Fruit fly (Drosophila melanogaster) whole organism, embryonic: ENCODE results near the gene CG5938.
A peak's percentile ranks its signal among the peaks of the same experiment; 100 is the strongest.

Experiments
- Antp ChIP-seq: fragments of 200-800 bp; sonication (Bioruptor generic); optimal IDR thresholded peaks from 3 replicates; lab custom pipeline; 2016; ENCODE audit warnings: missing biosample characterization, missing genetic modification characterization
- BEAF-32 ChIP-seq: fragments of 200-800 bp; sonication (Bioruptor generic); optimal IDR thresholded peaks from 3 replicates; lab custom pipeline; 2017; ENCODE audit warnings: missing biosample characterization, missing genetic modification characterization, mild to moderate bottlenecking, moderate library complexity, missing genetic modification reagents
- Bgb ChIP-seq: fragments of 200-800 bp; sonication (Bioruptor generic); IDR thresholded peaks from 2 replicates; pipeline ENCODE4 v1.3.6; 2022; ENCODE audit warnings: missing biosample characterization, missing genetic modification characterization; ENCODE audit not compliant: partially characterized antibody
- CG10147 ChIP-seq: fragments of 200-800 bp; sonication (Bioruptor generic); optimal IDR thresholded peaks from 2 replicates; lab custom pipeline; 2019; ENCODE audit warnings: missing biosample characterization, mild to moderate bottlenecking, missing genetic modification characterization, moderate library complexity
- CG11085 ChIP-seq: fragments of 200-800 bp; sonication (Bioruptor generic); IDR thresholded peaks from 2 replicates; pipeline ENCODE4 v1.3.6; 2022; ENCODE audit warnings: missing biosample characterization, missing genetic modification characterization
- CG11093 ChIP-seq: fragments of 200-800 bp; sonication (Bioruptor generic); IDR thresholded peaks from 3 replicates; pipeline ENCODE4 v1.3.6; 2022; ENCODE audit warnings: missing biosample characterization, missing genetic modification characterization
- CG14667 ChIP-seq: fragments of 200-800 bp; sonication (Bioruptor generic); IDR thresholded peaks from 2 replicates; pipeline ENCODE4 v1.3.6; 2022; ENCODE audit warnings: missing biosample characterization, missing genetic modification characterization
- CG14860 ChIP-seq: fragments of 200-800 bp; sonication (Bioruptor generic); IDR thresholded peaks from 3 replicates; pipeline ENCODE4 v1.3.6; 2022; ENCODE audit warnings: missing biosample characterization, missing genetic modification characterization; ENCODE audit not compliant: partially characterized antibody
- CG18011 ChIP-seq: fragments of 200-800 bp; sonication (Bioruptor generic); optimal IDR thresholded peaks from 2 replicates; lab custom pipeline; 2017; ENCODE audit warnings: missing biosample characterization, missing genetic modification characterization, mild to moderate bottlenecking, moderate library complexity, missing genotype
- CG2120 ChIP-seq: fragments of 200-800 bp; sonication (Bioruptor generic); optimal IDR thresholded peaks from 3 replicates; lab custom pipeline; 2016; ENCODE audit warnings: missing biosample characterization, missing genetic modification characterization
- CG2199 ChIP-seq: fragments of 200-800 bp; sonication (Bioruptor generic); IDR thresholded peaks from 3 replicates; pipeline ENCODE4 v1.3.6; 2022; ENCODE audit warnings: missing biosample characterization, missing genetic modification characterization
- CG2202 ChIP-seq: fragments of 200-800 bp; sonication (Bioruptor generic); optimal IDR thresholded peaks from 2 replicates; lab custom pipeline; 2018; ENCODE audit warnings: missing biosample characterization, mild to moderate bottlenecking, missing genetic modification characterization
- CG30020 ChIP-seq: fragments of 200-800 bp; optimal IDR thresholded peaks from 2 replicates; lab custom pipeline; 2019; ENCODE audit warnings: missing biosample characterization, mild to moderate bottlenecking, missing genetic modification characterization, moderate library complexity
- CG3281 ChIP-seq: fragments of 200-800 bp; sonication (Bioruptor generic); optimal IDR thresholded peaks from 3 replicates; lab custom pipeline; 2017; ENCODE audit warnings: missing biosample characterization, mild to moderate bottlenecking, missing genetic modification characterization
- CG3847 ChIP-seq: fragments of 200-800 bp; sonication (Bioruptor generic); IDR thresholded peaks from 2 replicates; pipeline ENCODE4 v1.3.6; 2022; ENCODE audit warnings: missing biosample characterization, missing genetic modification characterization
- CG43689 ChIP-seq: fragments of 200-800 bp; sonication (Bioruptor generic); IDR thresholded peaks from 2 replicates; pipeline ENCODE4 v1.3.6; 2022; ENCODE audit warnings: missing biosample characterization, missing genetic modification characterization
- CG5953 ChIP-seq: fragments of 200-800 bp; sonication (Bioruptor generic); IDR thresholded peaks from 2 replicates; pipeline ENCODE4 v1.3.6; 2022; ENCODE audit warnings: missing biosample characterization, missing genetic modification characterization
- CG7372 ChIP-seq: fragments of 200-800 bp; sonication (Bioruptor generic); IDR thresholded peaks from 2 replicates; pipeline ENCODE4 v1.3.6; 2022; ENCODE audit warnings: missing biosample characterization, missing genetic modification characterization
- CG7556 ChIP-seq: fragments of 200-800 bp; sonication (Bioruptor generic); optimal IDR thresholded peaks from 2 replicates; lab custom pipeline; 2017; ENCODE audit warnings: missing biosample characterization, mild to moderate bottlenecking, missing genetic modification characterization
- CG8089 ChIP-seq: fragments of 200-800 bp; sonication (Bioruptor generic); optimal IDR thresholded peaks from 3 replicates; lab custom pipeline; 2016; ENCODE audit warnings: missing biosample characterization, missing genetic modification characterization
- CG8359 ChIP-seq: fragments of 200-800 bp; sonication (Bioruptor generic); optimal IDR thresholded peaks from 2 replicates; lab custom pipeline; 2017; ENCODE audit warnings: missing biosample characterization, mild to moderate bottlenecking, missing genetic modification characterization, borderline replicate concordance
- CG8944 ChIP-seq: fragments of 200-800 bp; sonication (Bioruptor generic); optimal IDR thresholded peaks from 3 replicates; lab custom pipeline; 2016; ENCODE audit warnings: missing biosample characterization, missing genetic modification characterization
- CkIIα-i1 ChIP-seq: fragments of 200-800 bp; sonication (Bioruptor generic); IDR thresholded peaks from 2 replicates; pipeline ENCODE4 v1.3.6; 2022; ENCODE audit warnings: missing biosample characterization, missing genetic modification characterization
- E2f1 ChIP-seq: fragments of 200-800 bp; sonication (Bioruptor generic); IDR thresholded peaks from 2 replicates; pipeline ENCODE4 v1.3.6; 2022; ENCODE audit warnings: missing biosample characterization, missing genetic modification characterization
- ERR ChIP-seq: fragments of 200-800 bp; sonication (Bioruptor generic); optimal IDR thresholded peaks from 2 replicates; lab custom pipeline; 2016; ENCODE audit warnings: missing biosample characterization, missing genetic modification characterization
- Ets65A ChIP-seq: fragments of 200-800 bp; sonication (Bioruptor generic); peaks from one replicate; lab custom pipeline; 2016; ENCODE audit warnings: missing biosample characterization, missing genetic modification characterization
- HLH54F ChIP-seq: fragments of 200-800 bp; sonication (Bioruptor generic); optimal IDR thresholded peaks from 3 replicates; lab custom pipeline; 2016; ENCODE audit warnings: missing biosample characterization, missing genetic modification characterization
- Mes4 ChIP-seq: fragments of 200-800 bp; sonication (Bioruptor generic); optimal IDR thresholded peaks from 2 replicates; lab custom pipeline; 2016; ENCODE audit warnings: missing biosample characterization, missing genetic modification characterization
- Neu2 ChIP-seq: fragments of 200-800 bp; sonication (Bioruptor generic); optimal IDR thresholded peaks from 3 replicates; lab custom pipeline; 2016; ENCODE audit warnings: missing biosample characterization, missing genetic modification characterization, borderline replicate concordance
- Ptx1 ChIP-seq: fragments of 200-800 bp; sonication (Bioruptor generic); IDR thresholded peaks from 2 replicates; pipeline ENCODE4 v1.3.6; 2022; ENCODE audit warnings: missing biosample characterization, missing genetic modification characterization
- Sin3A ChIP-seq: fragments of >200 bp; optimal IDR thresholded peaks from 2 replicates; lab custom pipeline; 2018
- Sry-β ChIP-seq: fragments of 200-800 bp; sonication (Bioruptor generic); optimal IDR thresholded peaks from 2 replicates; lab custom pipeline; 2018; ENCODE audit warnings: missing biosample characterization, mild to moderate bottlenecking, missing genetic modification characterization, moderate library complexity
- ac ChIP-seq: fragments of 200-800 bp; sonication (Bioruptor generic); optimal IDR thresholded peaks from 3 replicates; lab custom pipeline; 2017; ENCODE audit warnings: missing biosample characterization, mild to moderate bottlenecking, missing genetic modification characterization
- ci ChIP-seq: fragments of 200-800 bp; sonication (Bioruptor generic); IDR thresholded peaks from 3 replicates; pipeline ENCODE4 v1.3.6; 2022; ENCODE audit warnings: missing biosample characterization, missing genetic modification characterization
- disco-r ChIP-seq: fragments of 200-800 bp; sonication (Bioruptor generic); optimal IDR thresholded peaks from 2 replicates; lab custom pipeline; 2016; ENCODE audit warnings: missing biosample characterization, missing genetic modification characterization
- gcm2 ChIP-seq: fragments of 200-800 bp; sonication (Bioruptor generic); optimal IDR thresholded peaks from 2 replicates; lab custom pipeline; 2016; ENCODE audit warnings: missing biosample characterization, missing genetic modification characterization
- gem ChIP-seq: fragments of 200-800 bp; sonication (Bioruptor generic); optimal IDR thresholded peaks from 2 replicates; lab custom pipeline; 2019; ENCODE audit warnings: missing biosample characterization, mild to moderate bottlenecking, missing genetic modification characterization, moderate library complexity
- grau ChIP-seq: fragments of 200-800 bp; optimal IDR thresholded peaks from 3 replicates; lab custom pipeline; 2019; ENCODE audit warnings: missing biosample characterization, mild to moderate bottlenecking, missing genetic modification characterization, moderate library complexity
- hb ChIP-seq: fragments of 200-800 bp; sonication (Bioruptor generic); IDR thresholded peaks from 3 replicates; pipeline ENCODE4 v1.3.6; 2022; ENCODE audit warnings: missing biosample characterization, missing genetic modification characterization; ENCODE audit not compliant: partially characterized antibody
- insv ChIP-seq, 2 experiments: fragments of 200-800 bp; sonication (Bioruptor generic); optimal IDR thresholded peaks; 3 replicates each; lab custom pipeline; 2016 to 2018; ENCODE audit warnings: missing biosample characterization in 2 of 2, missing genetic modification characterization in 2 of 2
- mirr ChIP-seq: fragments of 200-800 bp; sonication (Bioruptor generic); optimal IDR thresholded peaks from 3 replicates; lab custom pipeline; 2018; ENCODE audit warnings: missing biosample characterization, mild to moderate bottlenecking, missing genetic modification characterization
- mld ChIP-seq: fragments of 200-800 bp; sonication (Bioruptor generic); IDR thresholded peaks from 3 replicates; pipeline ENCODE4 v1.3.6; 2022; ENCODE audit warnings: missing biosample characterization, missing genetic modification characterization; ENCODE audit not compliant: partially characterized antibody
- schlank ChIP-seq: fragments of 200-800 bp; sonication (Bioruptor generic); optimal IDR thresholded peaks from 2 replicates; lab custom pipeline; 2018; ENCODE audit warnings: missing biosample characterization, mild to moderate bottlenecking, missing genetic modification characterization
- scrt ChIP-seq: fragments of 200-800 bp; sonication (Bioruptor generic); optimal IDR thresholded peaks from 2 replicates; lab custom pipeline; 2018; ENCODE audit warnings: missing biosample characterization, mild to moderate bottlenecking, missing genetic modification characterization, moderate library complexity
- sd ChIP-seq: fragments of 200-800 bp; sonication (Bioruptor generic); optimal IDR thresholded peaks from 3 replicates; lab custom pipeline; 2018; ENCODE audit warnings: missing biosample characterization, mild to moderate bottlenecking, missing genetic modification characterization, moderate library complexity
- sens-2 ChIP-seq: fragments of 200-800 bp; sonication (Bioruptor generic); IDR thresholded peaks from 2 replicates; pipeline ENCODE4 v1.3.6; 2022; ENCODE audit warnings: missing biosample characterization, missing genetic modification characterization
- slbo ChIP-seq: fragments of 200-800 bp; sonication (Bioruptor generic); IDR thresholded peaks from 2 replicates; pipeline ENCODE4 v1.3.6; 2022; ENCODE audit warnings: missing biosample characterization, missing genetic modification characterization
- tio ChIP-seq: fragments of 200-800 bp; sonication (Bioruptor generic); optimal IDR thresholded peaks from 2 replicates; lab custom pipeline; 2017; ENCODE audit warnings: missing biosample characterization, missing genetic modification characterization, inconsistent platforms
- ttk ChIP-seq: fragments of 200-800 bp; sonication (Bioruptor generic); IDR thresholded peaks from 2 replicates; pipeline ENCODE4 v2.1.2; 2022; ENCODE audit warnings: missing biosample characterization, missing genetic modification characterization
- usp ChIP-seq: fragments of >200 bp; optimal IDR thresholded peaks from 2 replicates; lab custom pipeline; 2017; ENCODE audit warnings: missing biosample characterization, missing genetic modification characterization

CG5938 gene

DNA sequence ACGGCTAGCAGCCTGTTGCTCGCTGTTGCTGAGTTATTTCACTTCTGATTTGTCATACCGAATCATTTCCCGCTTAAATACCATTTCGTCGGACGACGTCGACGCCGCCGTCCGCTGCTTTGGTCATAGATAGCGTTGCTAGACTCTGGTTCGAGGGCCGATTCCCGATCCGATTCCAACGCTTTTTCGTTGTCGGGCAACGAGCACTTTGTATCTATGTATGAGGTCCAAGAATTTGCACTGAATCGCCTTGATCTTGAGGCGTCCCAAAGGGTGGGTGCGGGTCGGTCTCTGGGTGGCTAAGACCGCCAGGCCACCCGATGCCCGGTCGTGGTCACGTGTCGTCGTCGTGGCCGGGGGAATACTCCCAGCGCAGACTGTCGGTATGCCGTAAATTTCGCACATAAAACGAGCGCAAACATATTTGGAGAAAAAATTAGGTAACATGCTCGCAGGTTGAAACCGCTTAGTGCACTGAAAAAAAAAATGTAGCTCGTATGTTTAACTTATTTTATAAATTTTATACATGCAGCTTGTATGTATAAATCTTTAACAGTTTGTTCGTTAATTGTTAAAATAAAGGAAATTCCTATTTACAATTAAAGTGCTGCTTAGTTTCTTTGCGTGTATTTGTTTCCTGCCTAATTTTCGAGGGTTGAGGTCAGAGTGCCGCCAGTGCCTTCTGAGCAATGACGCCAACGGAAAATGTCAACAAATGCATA is 17.7 kb downstream of the CG5938 start, which contains the start of gene CG3348 (continued):
- no peak for TF ChIP-seq Sry-β
- TF ChIP-seq ERR (GFP tag; lab: Kevin White, UChicago), result peak; percentile 42
- TF ChIP-seq Ptx1, result peak; percentile 65
- no peak for TF ChIP-seq Mes4 (GFP tag; lab: Kevin White, UChicago)
- peak; percentile 50 for TF ChIP-seq sd (tag; lab: Kevin White, UChicago)
- TF ChIP-seq mld (GFP tag; lab: Robert Waterston, UW), result no peak
- peak; percentile 65; the same call in 2 of the 3 replicates for TF ChIP-seq ci (GFP tag; lab: Robert Waterston, UW)
- TF ChIP-seq Sin3A (lab: Kevin White, UChicago), result no peak
- TF ChIP-seq CG10147 (GFP tag; lab: Kevin White, UChicago), result peak; percentile 90
- TF ChIP-seq Bgb (GFP tag; lab: Robert Waterston, UW), result no peak
- TF ChIP-seq ttk, result peak; percentile 63
- peak; percentile 64 for TF ChIP-seq HLH54F
- TF ChIP-seq CG7372, result peak; percentile 58
- TF ChIP-seq CG3847 (GFP tag; lab: Robert Waterston, UW), result peak; percentile 76
- peak; percentile 92 for TF ChIP-seq CG3281 (GFP tag; lab: Kevin White, UChicago)
- no peak for TF ChIP-seq usp (GFP tag; lab: Kevin White, UChicago)
- peak; percentile 87 for TF ChIP-seq gem (tag; lab: Kevin White, UChicago)
- TF ChIP-seq CG8359 (GFP tag; lab: Kevin White, UChicago), result no peak
- TF ChIP-seq slbo, result peak; percentile 92
- TF ChIP-seq CG7556 (GFP tag; lab: Kevin White, UChicago), result peak; percentile 72
- TF ChIP-seq E2f1 (GFP tag; lab: Robert Waterston, UW), result peak; percentile 53; the same call in 1 of the 2 replicates
- no peak for TF ChIP-seq ac (GFP tag; lab: Kevin White, UChicago)
- no peak for TF ChIP-seq CG30020 (tag; lab: Kevin White, UChicago)
- TF ChIP-seq insv (GFP tag; optimal IDR thresholded peaks at IDR 0.05; lab: Kevin White, UChicago), result no peak
- TF ChIP-seq Neu2, result no peak
- no peak for TF ChIP-seq BEAF-32
- no peak; the same call in 1 of the 2 replicates for TF ChIP-seq CG43689
- peak; percentile 69 for TF ChIP-seq schlank (tag; lab: Kevin White, UChicago)
- no peak for TF ChIP-seq CkIIα-i1 (GFP tag; lab: Robert Waterston, UW)
- peak; percentile 73 for TF ChIP-seq scrt
- TF ChIP-seq CG11093 (GFP tag; lab: Robert Waterston, UW), result no peak
- peak; percentile 20 for TF ChIP-seq CG18011 (GFP tag; lab: Kevin White, UChicago)
- peak; percentile 25 for TF ChIP-seq CG8944 (GFP tag; lab: Kevin White, UChicago)
- TF ChIP-seq mirr (GFP tag; lab: Kevin White, UChicago), result no peak
- TF ChIP-seq hb, result no peak
- TF ChIP-seq grau (tag; lab: Kevin White, UChicago), result peak; percentile 71
- TF ChIP-seq disco-r, result no peak
- no peak for TF ChIP-seq CG14860
- TF ChIP-seq sens-2 (GFP tag; lab: Robert Waterston, UW), result peak; percentile 15; the same call in 1 of the 2 replicates
- peak; percentile 63 for TF ChIP-seq Ets65A
- peak; percentile 49 for TF ChIP-seq tio (GFP tag; lab: Kevin White, UChicago)
- TF ChIP-seq CG8089 (GFP tag; lab: Kevin White, UChicago), result no peak
- TF ChIP-seq CG14667 (GFP tag; lab: Robert Waterston, UW), result 0 out of 2 replicates have a peak, but pooled peaks have one; percentile 15
- TF ChIP-seq CG11085, result peak; percentile 66
- peak; percentile 94 for TF ChIP-seq CG2120 (GFP tag; lab: Kevin White, UChicago)
- TF ChIP-seq gcm2, result no peak
- no peak for TF ChIP-seq CG2199 (GFP tag; lab: Robert Waterston, UW)
- TF ChIP-seq Antp, result peak; percentile 4
- no peak for TF ChIP-seq CG2202 (tag; lab: Kevin White, UChicago)
- TF ChIP-seq CG5953, result no peak
